Worm (Caenorhabditis elegans): ENCODE data around the gene hpo-36.

Gene hpo-36

DNA sequence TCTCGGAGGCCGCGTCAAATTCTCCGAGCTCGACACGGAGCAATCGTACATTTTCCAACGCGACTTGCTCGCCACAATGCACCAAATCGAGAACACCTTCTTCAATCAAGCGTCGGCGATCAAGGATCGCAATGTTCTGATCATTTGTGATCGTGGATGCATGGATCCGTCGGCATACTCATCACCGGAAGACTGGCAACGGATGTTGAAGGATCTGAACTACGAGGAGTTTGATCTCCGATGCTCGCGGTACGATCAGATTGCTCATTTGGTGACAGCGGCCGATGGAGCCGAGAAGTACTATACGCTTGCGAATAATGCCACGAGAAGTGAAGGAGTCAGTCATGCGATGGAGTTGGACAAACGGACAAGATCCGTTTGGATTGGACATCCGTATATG is 40.7 kb downstream of the hpo-36 start:
- TF ChIP-seq aly-1 (tag; optimal IDR thresholded peaks at IDR 0.05) = no peak

DNA sequence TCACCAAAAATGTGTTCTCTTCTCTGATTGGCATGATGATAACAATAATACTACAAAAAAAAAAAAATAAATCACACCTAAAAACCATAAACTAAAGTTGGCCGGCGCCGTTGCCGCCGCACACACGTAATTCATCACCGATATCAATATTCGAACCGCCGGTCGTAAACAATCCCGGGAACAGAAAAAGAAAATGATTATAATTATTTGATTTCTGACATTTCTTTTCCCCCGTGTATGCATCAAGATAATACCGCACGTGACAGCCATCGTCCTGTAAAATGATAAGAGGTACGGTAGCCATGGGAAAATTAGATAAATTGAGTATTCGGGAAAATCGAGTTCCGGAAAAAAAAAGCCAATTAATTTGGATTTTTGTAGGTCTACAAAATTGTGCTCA is 42.1 kb downstream of the hpo-36 start:
- TF ChIP-seq hnd-1 (tag; optimal IDR thresholded peaks at IDR 0.05) (no peak), F13C5.2 (tag; optimal IDR thresholded peaks at IDR 0.05) (no peak), sea-1 (GFP tag; conservative IDR thresholded peaks at IDR 0.05) (no peak), ets-7 (tag; optimal IDR thresholded peaks at IDR 0.05) (no peak), pes-1 (GFP tag; IDR thresholded peaks at IDR 0.05) (no peak)

DNA sequence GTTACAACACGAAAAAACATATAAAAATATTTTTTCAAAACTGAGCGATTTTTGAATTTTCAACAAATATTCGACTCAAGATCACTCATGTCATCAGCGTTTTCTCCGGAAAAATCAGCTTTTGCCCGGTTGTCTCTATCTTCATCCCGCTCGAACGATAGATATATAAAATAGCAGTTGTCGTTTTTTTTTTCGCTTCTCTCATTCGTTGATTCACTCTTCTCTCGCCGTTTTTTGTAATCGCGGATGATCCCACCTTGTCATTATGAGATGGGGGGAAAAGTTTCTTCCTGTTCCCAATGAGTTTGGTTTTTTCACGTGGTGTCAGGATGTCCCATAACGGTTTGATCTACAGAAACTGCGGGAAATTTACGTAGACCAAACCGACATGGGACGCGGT is 43.9 kb downstream of the hpo-36 start:
- TF ChIP-seq pes-1 (GFP tag; IDR thresholded peaks at IDR 0.05) (no peak), tra-4 (tag; optimal IDR thresholded peaks at IDR 0.05) (no peak), flt-1 (GFP tag; IDR thresholded peaks at IDR 0.05) (no peak), scrt-1 (GFP tag; IDR thresholded peaks at IDR 0.05) (no peak), hmg-4 (GFP tag; optimal IDR thresholded peaks at IDR 0.05) (no peak), tbx-37 (GFP tag; conservative IDR thresholded peaks at IDR 0.05) (no peak), B0310.2 (tag; optimal IDR thresholded peaks at IDR 0.05) (no peak), hmbx-1 (tag; optimal IDR thresholded peaks at IDR 0.05) (no peak), ceh-36 (tag; optimal IDR thresholded peaks at IDR 0.05) (no peak), hnd-1 (tag; optimal IDR thresholded peaks at IDR 0.05) (no peak), sea-1 (GFP tag; conservative IDR thresholded peaks at IDR 0.05) (no peak), tbx-11 (GFP tag; IDR thresholded peaks at IDR 0.05) (no peak), F13C5.2 (tag; optimal IDR thresholded peaks at IDR 0.05) (no peak), ets-7 (tag; optimal IDR thresholded peaks at IDR 0.05) (no peak), ama-1 (optimal IDR thresholded peaks at IDR 0.05) (no peak), ceh-13 (GFP tag; optimal IDR thresholded peaks at IDR 0.05) (no peak)

DNA sequence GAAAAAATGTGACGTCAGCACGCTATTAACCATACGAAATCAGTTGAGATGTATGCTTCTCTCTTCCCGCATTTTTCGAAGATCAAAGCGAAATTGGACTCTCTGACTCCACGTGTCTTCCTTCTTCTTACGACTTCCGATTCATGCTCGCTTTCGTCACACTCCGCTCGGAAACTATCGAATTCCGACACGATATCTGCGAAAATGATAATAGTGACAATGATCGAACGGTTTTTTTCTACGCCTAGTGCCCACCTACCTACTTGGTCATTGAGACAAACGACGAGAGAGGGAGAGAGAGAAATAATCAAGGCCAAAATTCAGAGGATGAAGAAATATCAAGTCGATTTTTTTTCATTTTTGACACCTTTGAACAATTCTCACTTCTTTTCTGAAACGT is 45.5 kb downstream of the hpo-36 start:
- TF ChIP-seq hnd-1 (tag; optimal IDR thresholded peaks at IDR 0.05) (no peak), B0310.2 (tag; optimal IDR thresholded peaks at IDR 0.05) (no peak), hmbx-1 (tag; optimal IDR thresholded peaks at IDR 0.05) (no peak), hmg-4 (GFP tag; optimal IDR thresholded peaks at IDR 0.05) (no peak)

DNA sequence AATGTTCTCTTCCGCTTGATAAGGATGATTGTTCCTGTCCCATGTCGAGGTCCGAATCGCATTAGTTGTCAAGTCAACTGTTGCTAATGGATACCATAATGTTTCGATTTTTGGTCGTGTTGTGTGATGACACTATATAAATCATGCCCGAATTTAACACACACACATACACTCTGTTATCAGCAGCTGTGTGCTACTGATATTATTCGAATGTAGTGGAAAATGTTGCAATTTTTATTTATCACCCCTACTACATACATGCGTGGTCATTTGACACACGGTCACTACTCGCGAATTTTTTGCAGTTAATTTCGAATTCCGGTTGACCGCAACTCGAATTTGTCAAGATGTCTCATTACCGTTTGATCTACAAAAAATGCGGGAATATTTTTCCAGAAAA is 46.6 kb downstream of the hpo-36 start:
- no peak for TF ChIP-seq sea-1 (GFP tag; conservative IDR thresholded peaks at IDR 0.05)
- no peak for TF ChIP-seq ceh-36 (tag; optimal IDR thresholded peaks at IDR 0.05)
- TF ChIP-seq aly-1 (tag; optimal IDR thresholded peaks at IDR 0.05) = no peak
- no peak for TF ChIP-seq F13C5.2 (tag; optimal IDR thresholded peaks at IDR 0.05)
- TF ChIP-seq ceh-13 (GFP tag; optimal IDR thresholded peaks at IDR 0.05) = no peak
- TF ChIP-seq pes-1 (GFP tag; IDR thresholded peaks at IDR 0.05) = no peak

DNA sequence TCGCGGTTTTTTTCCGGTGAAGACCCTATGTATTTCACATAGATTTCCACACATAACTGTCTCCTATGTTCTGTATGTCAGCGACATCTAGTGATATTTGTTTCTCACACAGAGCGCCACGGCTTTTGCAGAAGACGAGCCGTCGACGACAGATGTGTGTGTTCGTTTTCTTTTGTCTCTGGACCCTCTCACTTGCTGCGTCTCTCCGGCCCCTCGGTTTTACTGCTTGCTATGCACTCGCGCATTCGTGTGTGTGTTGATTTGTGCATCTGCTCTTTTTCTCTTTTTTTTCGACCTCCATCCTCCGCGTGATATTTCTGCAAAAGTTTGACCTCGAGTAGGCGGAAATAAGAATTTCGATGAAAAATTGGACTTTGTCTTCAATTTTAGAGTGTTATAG is 50.5 kb downstream of the hpo-36 start:
- TF ChIP-seq B0310.2 (tag; optimal IDR thresholded peaks at IDR 0.05) (no peak), sea-1 (GFP tag; conservative IDR thresholded peaks at IDR 0.05) (no peak), tra-4 (tag; optimal IDR thresholded peaks at IDR 0.05) (no peak), hnd-1 (tag; optimal IDR thresholded peaks at IDR 0.05) (no peak), ama-1 (optimal IDR thresholded peaks at IDR 0.05) (no peak), scrt-1 (GFP tag; IDR thresholded peaks at IDR 0.05) (no peak), flt-1 (GFP tag; IDR thresholded peaks at IDR 0.05) (no peak), ceh-13 (GFP tag; optimal IDR thresholded peaks at IDR 0.05) (no peak), hmg-4 (GFP tag; optimal IDR thresholded peaks at IDR 0.05) (no peak), ets-7 (tag; optimal IDR thresholded peaks at IDR 0.05) (no peak), pes-1 (GFP tag; IDR thresholded peaks at IDR 0.05) (no peak)

DNA sequence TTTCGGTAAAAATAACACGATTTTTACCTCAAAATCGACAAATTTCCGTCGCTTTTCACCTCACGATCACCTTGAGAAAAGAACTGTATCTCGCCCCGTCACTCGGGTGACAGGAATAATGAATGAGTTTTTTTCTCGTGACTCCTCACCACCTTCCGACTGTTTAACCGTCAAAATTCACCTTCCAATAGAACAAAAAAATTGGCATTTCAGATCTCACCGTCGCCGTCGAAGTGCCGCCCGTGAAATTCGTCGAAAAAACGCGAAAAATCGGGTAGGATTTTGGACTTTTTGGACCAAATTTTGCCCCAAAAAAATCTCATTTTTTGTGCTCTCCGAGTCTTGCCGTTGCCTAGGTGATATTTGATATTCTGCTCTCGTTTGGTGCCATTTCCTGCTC is 52.3 kb downstream of the hpo-36 start, which contains the start of gene unc-132:
Gene unc-132, plus strand, starts transcription at position 208 of the 400 bp plus-strand sequence.
- TF ChIP-seq ama-1 (optimal IDR thresholded peaks at IDR 0.05) (no peak), pes-1 (GFP tag; IDR thresholded peaks at IDR 0.05) (no peak), F13C5.2 (tag; optimal IDR thresholded peaks at IDR 0.05) (no peak), B0310.2 (tag; optimal IDR thresholded peaks at IDR 0.05) (no peak), tbx-37 (GFP tag; conservative IDR thresholded peaks at IDR 0.05) (no peak), aly-1 (tag; optimal IDR thresholded peaks at IDR 0.05) (no peak)

DNA sequence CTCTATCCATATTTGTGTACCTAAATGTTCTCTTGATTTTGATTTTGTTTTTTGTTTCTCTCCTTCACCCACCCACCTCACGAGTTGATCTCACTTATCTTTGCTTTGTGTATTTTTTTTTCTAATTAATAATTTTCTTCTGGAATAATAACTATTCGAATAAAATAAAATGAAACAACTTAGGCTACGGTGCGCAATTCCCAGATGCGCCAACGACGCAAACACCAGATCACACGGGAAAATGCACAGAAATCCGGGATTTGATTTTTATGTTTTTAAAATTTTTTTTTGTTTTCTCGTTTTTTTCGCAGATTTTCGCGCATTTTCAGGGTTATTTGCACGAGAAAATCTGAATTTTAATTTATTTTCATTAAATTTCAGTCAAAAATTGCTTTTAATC is 52.9 kb downstream of the hpo-36 start:
- TF ChIP-seq hmbx-1 (tag; optimal IDR thresholded peaks at IDR 0.05) = no peak
- no peak for TF ChIP-seq sea-1 (GFP tag; conservative IDR thresholded peaks at IDR 0.05)
- TF ChIP-seq ceh-36 (tag; optimal IDR thresholded peaks at IDR 0.05) = no peak
- no peak for TF ChIP-seq scrt-1 (GFP tag; IDR thresholded peaks at IDR 0.05)

DNA sequence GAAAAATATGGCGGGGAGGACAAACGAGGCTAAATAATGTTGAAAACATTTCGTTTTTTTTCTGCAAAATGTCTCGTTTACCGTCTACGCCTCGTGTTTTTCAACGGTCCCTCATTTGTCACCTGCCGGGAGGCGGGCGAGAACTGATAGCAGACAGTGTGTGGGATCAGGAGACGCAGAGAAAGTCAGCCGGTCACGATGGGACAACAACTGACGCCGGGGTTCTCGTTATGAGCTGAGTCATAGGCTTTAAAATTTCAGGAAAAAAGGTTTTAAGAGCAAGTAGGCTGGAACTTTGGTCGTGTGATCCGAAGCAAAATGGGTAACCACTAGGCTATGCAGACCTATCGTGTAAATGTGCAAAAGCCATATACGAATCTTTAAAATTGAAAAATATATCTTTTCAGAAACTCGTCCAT is 53.4 kb downstream of the hpo-36 start, which contains the start of gene W08A12.2:
Gene W08A12.2, minus strand, starts transcription at position 103 of the 419 bp plus-strand sequence.
- TF ChIP-seq hnd-1 (tag; optimal IDR thresholded peaks at IDR 0.05) = no peak
- TF ChIP-seq pes-1 (GFP tag; IDR thresholded peaks at IDR 0.05) = no peak
- no peak for TF ChIP-seq aly-1 (tag; optimal IDR thresholded peaks at IDR 0.05)
- no peak for TF ChIP-seq ceh-36 (tag; optimal IDR thresholded peaks at IDR 0.05)
- no peak for TF ChIP-seq tbx-11 (GFP tag; IDR thresholded peaks at IDR 0.05)
- no peak for TF ChIP-seq ets-7 (tag; optimal IDR thresholded peaks at IDR 0.05)
- TF ChIP-seq scrt-1 (GFP tag; IDR thresholded peaks at IDR 0.05) = no peak
- TF ChIP-seq sea-1 (GFP tag; conservative IDR thresholded peaks at IDR 0.05) = no peak
- no peak for TF ChIP-seq hmbx-1 (tag; optimal IDR thresholded peaks at IDR 0.05)
- TF ChIP-seq hmg-4 (GFP tag; optimal IDR thresholded peaks at IDR 0.05) = no peak

Measured in whole organism, early embryonic.